Worm (Caenorhabditis elegans): ENCODE data around the gene C06B3.16.

- TF ChIP-seq mdl-1 (tag; optimal IDR thresholded peaks at IDR 0.05) (no peak), ztf-11 (tag; optimal IDR thresholded peaks at IDR 0.05) (no peak), lsy-2 (tag; optimal IDR thresholded peaks at IDR 0.05) (no peak), unc-39 (tag; optimal IDR thresholded peaks at IDR 0.05) (no peak), spr-3 (GFP tag; optimal IDR thresholded peaks at IDR 0.05) (no peak), snpc-1.2 (GFP tag; IDR thresholded peaks at IDR 0.05) (no peak), lin-15B (tag; optimal IDR thresholded peaks at IDR 0.05) (no peak), nhr-28 (tag; optimal IDR thresholded peaks at IDR 0.05) (no peak), fos-1 (tag; optimal IDR thresholded peaks at IDR 0.05) (no peak), nhr-111 (GFP tag; optimal IDR thresholded peaks at IDR 0.05) (no peak)
These were observed 22.5 kb upstream of the C06B3.16 start, which contains the start of gene C06B3.6 for ce11 chrV:13908916-13909176.

Measured in whole organism, L4 larva.